Fruit fly (Drosophila melanogaster) whole organism, embryonic: Measurements from ENCODE around the gene CG31454.

Source experiments
- Antp ChIP-seq: fragments of 200-800 bp; sonication (Bioruptor generic); optimal IDR thresholded peaks from 3 replicates; lab custom pipeline; 2016; ENCODE audit warnings: missing biosample characterization, missing genetic modification characterization
- Atf-2 ChIP-seq: fragments of 200-800 bp; sonication (Bioruptor generic); optimal IDR thresholded peaks from 2 replicates; lab custom pipeline; 2016; ENCODE audit warnings: missing biosample characterization, missing genetic modification characterization
- BEAF-32 ChIP-seq: fragments of 200-800 bp; sonication (Bioruptor generic); optimal IDR thresholded peaks from 3 replicates; lab custom pipeline; 2017; ENCODE audit warnings: missing biosample characterization, missing genetic modification characterization, mild to moderate bottlenecking, moderate library complexity, missing genetic modification reagents
- C15 ChIP-seq: fragments of 200-800 bp; sonication (Bioruptor generic); IDR thresholded peaks from 3 replicates; pipeline ENCODE4 v1.3.6; 2022; ENCODE audit warnings: missing biosample characterization, missing genetic modification characterization
- CG11247 ChIP-seq: fragments of 200-800 bp; sonication (Bioruptor generic); IDR thresholded peaks from 2 replicates; pipeline ENCODE4 v1.3.6; 2022; ENCODE audit warnings: missing biosample characterization, missing genetic modification characterization
- CG11456 ChIP-seq: fragments of 200-800 bp; sonication (Bioruptor generic); IDR thresholded peaks from 3 replicates; pipeline ENCODE4 v1.3.6; 2022; ENCODE audit warnings: missing biosample characterization, missing genetic modification characterization
- CG12104 ChIP-seq: fragments of 200-800 bp; sonication (Bioruptor generic); optimal IDR thresholded peaks from 3 replicates; lab custom pipeline; 2016; ENCODE audit warnings: missing biosample characterization, missing genetic modification characterization
- CG1233 ChIP-seq: fragments of 200-800 bp; sonication (Bioruptor generic); optimal IDR thresholded peaks from 4 replicates; lab custom pipeline; 2018; ENCODE audit warnings: missing biosample characterization, mild to moderate bottlenecking, missing genetic modification characterization
- CG12769 ChIP-seq: fragments of 200-800 bp; sonication (Bioruptor generic); optimal IDR thresholded peaks from 2 replicates; lab custom pipeline; 2019; ENCODE audit warnings: missing biosample characterization, mild to moderate bottlenecking, missing genetic modification characterization, moderate library complexity
- CG15601 ChIP-seq: fragments of 200-800 bp; sonication (Bioruptor generic); optimal IDR thresholded peaks from 3 replicates; lab custom pipeline; 2019; ENCODE audit warnings: missing biosample characterization, mild to moderate bottlenecking, missing genetic modification characterization, moderate library complexity
- CG18262 ChIP-seq: fragments of 200-800 bp; optimal IDR thresholded peaks from 3 replicates; lab custom pipeline; 2019; ENCODE audit warnings: missing biosample characterization, mild to moderate bottlenecking, missing genetic modification characterization, moderate library complexity
- CG2875 ChIP-seq: fragments of 200-800 bp; sonication (Bioruptor generic); optimal IDR thresholded peaks from 2 replicates; lab custom pipeline; 2017; ENCODE audit warnings: missing biosample characterization, mild to moderate bottlenecking, missing genetic modification characterization, missing genetic modification reagents
- CG31388 ChIP-seq: fragments of 200-800 bp; sonication (Bioruptor generic); optimal IDR thresholded peaks from 2 replicates; lab custom pipeline; 2016; ENCODE audit warnings: missing biosample characterization, missing genetic modification characterization
- CG32532 ChIP-seq: fragments of 200-800 bp; sonication (Bioruptor generic); IDR thresholded peaks from 2 replicates; pipeline ENCODE4 v1.3.6; 2022; ENCODE audit warnings: missing biosample characterization, missing genetic modification characterization
- CG33557 ChIP-seq: fragments of 200-800 bp; sonication (Bioruptor generic); optimal IDR thresholded peaks from 2 replicates; lab custom pipeline; 2019; ENCODE audit warnings: missing biosample characterization, mild to moderate bottlenecking, missing genetic modification characterization, moderate library complexity
- CG34422 ChIP-seq: fragments of 200-800 bp; sonication (Bioruptor generic); IDR thresholded peaks from 3 replicates; pipeline ENCODE4 v1.3.6; 2022; ENCODE audit warnings: missing biosample characterization, missing genetic modification characterization
- CG3726 ChIP-seq: fragments of 200-800 bp; sonication (Bioruptor generic); IDR thresholded peaks from 3 replicates; pipeline ENCODE4, ENCODE4 v1.3.6; 2022; ENCODE audit warnings: missing biosample characterization, missing genetic modification characterization
- CG4820 ChIP-seq: fragments of 200-800 bp; sonication (Bioruptor generic); optimal IDR thresholded peaks from 3 replicates; lab custom pipeline; 2016; ENCODE audit warnings: missing biosample characterization, missing genetic modification characterization
- CG7357 ChIP-seq: fragments of 200-800 bp; sonication (Bioruptor generic); IDR thresholded peaks from 3 replicates; pipeline ENCODE4 v1.3.6; 2022; ENCODE audit warnings: missing biosample characterization, missing genetic modification characterization
- CG9797 ChIP-seq: fragments of 200-800 bp; sonication (Bioruptor generic); optimal IDR thresholded peaks from 3 replicates; lab custom pipeline; 2018; ENCODE audit warnings: missing biosample characterization, mild to moderate bottlenecking, missing genetic modification characterization
- D19B ChIP-seq: fragments of 200-800 bp; sonication (Bioruptor generic); optimal IDR thresholded peaks from 2 replicates; lab custom pipeline; 2017; ENCODE audit warnings: missing biosample characterization, mild to moderate bottlenecking, missing genetic modification characterization
- Ets97D ChIP-seq: fragments of 200-800 bp; sonication (Bioruptor generic); optimal IDR thresholded peaks from 3 replicates; lab custom pipeline; 2016; ENCODE audit warnings: missing biosample characterization, missing genetic modification characterization
- Hey ChIP-seq: fragments of 200-800 bp; sonication (Bioruptor generic); optimal IDR thresholded peaks from 3 replicates; lab custom pipeline; 2018; ENCODE audit warnings: missing biosample characterization, mild to moderate bottlenecking, missing genetic modification characterization
- Lhr ChIP-seq: fragments of 200-800 bp; sonication (Bioruptor generic); optimal IDR thresholded peaks from 3 replicates; lab custom pipeline; 2017; ENCODE audit warnings: mild to moderate bottlenecking, missing biosample characterization, missing genetic modification reagents, missing genetic modification characterization
- NfI ChIP-seq: fragments of 200-800 bp; sonication (Bioruptor generic); optimal IDR thresholded peaks from 3 replicates; lab custom pipeline; 2018; ENCODE audit warnings: missing biosample characterization, mild to moderate bottlenecking, missing genetic modification characterization, moderate library complexity
- Ptx1 ChIP-seq: fragments of 200-800 bp; sonication (Bioruptor generic); IDR thresholded peaks from 2 replicates; pipeline ENCODE4 v1.3.6; 2022; ENCODE audit warnings: missing biosample characterization, missing genetic modification characterization
- Sin3A ChIP-seq: fragments of >200 bp; optimal IDR thresholded peaks from 2 replicates; lab custom pipeline; 2018
- TFAM ChIP-seq: fragments of 200-800 bp; sonication (Bioruptor generic); optimal IDR thresholded peaks from 2 replicates; lab custom pipeline; 2017; ENCODE audit warnings: missing biosample characterization, missing genetic modification characterization, inconsistent platforms
- Xrp1 ChIP-seq: fragments of 200-800 bp; sonication (Bioruptor generic); IDR thresholded peaks from 2 replicates; pipeline ENCODE4 v1.3.6; 2022; ENCODE audit warnings: missing biosample characterization, missing genetic modification characterization
- ab ChIP-seq: fragments of 200-800 bp; sonication (Bioruptor generic); optimal IDR thresholded peaks from 2 replicates; lab custom pipeline; 2016; ENCODE audit warnings: missing biosample characterization, missing genetic modification characterization
- ac ChIP-seq: fragments of 200-800 bp; sonication (Bioruptor generic); optimal IDR thresholded peaks from 3 replicates; lab custom pipeline; 2017; ENCODE audit warnings: missing biosample characterization, mild to moderate bottlenecking, missing genetic modification characterization
- chif ChIP-seq, 2 experiments: fragments of 200-800 bp; sonication (Bioruptor generic); optimal IDR thresholded peaks; 3 replicates each; lab custom pipeline; 2016; ENCODE audit warnings: missing biosample characterization in 2 of 2, missing genetic modification characterization in 2 of 2
- chn ChIP-seq: fragments of 200-800 bp; sonication (Bioruptor generic); optimal IDR thresholded peaks from 2 replicates; lab custom pipeline; 2016; ENCODE audit warnings: missing biosample characterization, missing genetic modification characterization
- crol ChIP-seq: fragments of 200-800 bp; sonication (Bioruptor generic); IDR thresholded peaks from 2 replicates; pipeline ENCODE4 v1.3.6; 2022; ENCODE audit warnings: missing biosample characterization, missing genetic modification characterization
- fd3F ChIP-seq: fragments of 200-800 bp; sonication (Bioruptor generic); optimal IDR thresholded peaks from 2 replicates; lab custom pipeline; 2018; ENCODE audit warnings: missing biosample characterization, mild to moderate bottlenecking, missing genetic modification characterization, moderate library complexity
- gce ChIP-seq: fragments of 200-800 bp; sonication (Bioruptor generic); IDR thresholded peaks from 3 replicates; pipeline ENCODE4 v1.3.6; 2022; ENCODE audit warnings: missing biosample characterization, missing genetic modification characterization
- gem ChIP-seq: fragments of 200-800 bp; sonication (Bioruptor generic); optimal IDR thresholded peaks from 2 replicates; lab custom pipeline; 2019; ENCODE audit warnings: missing biosample characterization, mild to moderate bottlenecking, missing genetic modification characterization, moderate library complexity
- grau ChIP-seq: fragments of 200-800 bp; optimal IDR thresholded peaks from 3 replicates; lab custom pipeline; 2019; ENCODE audit warnings: missing biosample characterization, mild to moderate bottlenecking, missing genetic modification characterization, moderate library complexity
- grn ChIP-seq: fragments of 200-800 bp; sonication (Bioruptor generic); optimal IDR thresholded peaks from 3 replicates; lab custom pipeline; 2017; ENCODE audit warnings: missing biosample characterization, missing genetic modification characterization
- ham ChIP-seq: fragments of 200-800 bp; sonication (Bioruptor generic); IDR thresholded peaks from 2 replicates; pipeline ENCODE4 v1.3.6; 2022; ENCODE audit warnings: missing biosample characterization, missing genetic modification characterization
- hb ChIP-seq: fragments of 200-800 bp; sonication (Bioruptor generic); IDR thresholded peaks from 3 replicates; pipeline ENCODE4 v1.3.6; 2022; ENCODE audit warnings: missing biosample characterization, missing genetic modification characterization; ENCODE audit not compliant: partially characterized antibody
- her ChIP-seq: fragments of 200-800 bp; sonication (Bioruptor generic); optimal IDR thresholded peaks from 2 replicates; lab custom pipeline; 2016; ENCODE audit warnings: missing biosample characterization, missing genetic modification characterization
- knrl ChIP-seq: fragments of 200-800 bp; sonication (Bioruptor generic); IDR thresholded peaks from 3 replicates; pipeline ENCODE4 v1.3.6; 2022; ENCODE audit warnings: missing biosample characterization, missing genetic modification characterization; ENCODE audit not compliant: partially characterized antibody
- pnt ChIP-seq: fragments of 200-800 bp; sonication (Bioruptor generic); optimal IDR thresholded peaks from 3 replicates; lab custom pipeline; 2016; ENCODE audit warnings: missing biosample characterization, missing genetic modification characterization
- ranshi ChIP-seq: fragments of 200-800 bp; sonication (Bioruptor generic); IDR thresholded peaks from 2 replicates; pipeline ENCODE4 v1.3.6; 2022; ENCODE audit warnings: missing biosample characterization, missing genetic modification characterization
- sc ChIP-seq, 3 experiments: fragments of >200 bp in 2 of 3; fragments of 200-800 bp in 1 of 3; sonication (Bioruptor generic) in 1 of 3; optimal IDR thresholded peaks; 2 replicates in 2 of 3; 3 replicates in 1 of 3; lab custom pipeline; 2017; ENCODE audit warnings: mild to moderate bottlenecking in 1 of 3, missing biosample characterization in 1 of 3, missing genetic modification characterization in 1 of 3, missing genetic modification reagents in 1 of 3
- sens-2 ChIP-seq: fragments of 200-800 bp; sonication (Bioruptor generic); IDR thresholded peaks from 2 replicates; pipeline ENCODE4 v1.3.6; 2022; ENCODE audit warnings: missing biosample characterization, missing genetic modification characterization
- sug ChIP-seq: fragments of 200-800 bp; optimal IDR thresholded peaks from 2 replicates; lab custom pipeline; 2019; ENCODE audit warnings: missing biosample characterization, mild to moderate bottlenecking, missing genetic modification characterization, moderate library complexity
- trem ChIP-seq: fragments of 200-800 bp; optimal IDR thresholded peaks from 3 replicates; lab custom pipeline; 2019; ENCODE audit warnings: missing biosample characterization, mild to moderate bottlenecking, missing genetic modification characterization, moderate library complexity
- trh ChIP-seq: fragments of 200-800 bp; sonication (Bioruptor generic); optimal IDR thresholded peaks from 2 replicates; lab custom pipeline; 2016; ENCODE audit warnings: missing biosample characterization, missing genetic modification characterization
- tx ChIP-seq: fragments of 200-800 bp; sonication (Bioruptor generic); optimal IDR thresholded peaks from 2 replicates; lab custom pipeline; 2016; ENCODE audit warnings: missing biosample characterization, missing genetic modification characterization
- unpg ChIP-seq: fragments of 200-800 bp; sonication (Bioruptor generic); optimal IDR thresholded peaks from 3 replicates; lab custom pipeline; 2018; ENCODE audit warnings: missing biosample characterization, mild to moderate bottlenecking, missing genetic modification characterization, moderate library complexity
- wek ChIP-seq: fragments of 200-800 bp; sonication (Bioruptor generic); optimal IDR thresholded peaks from 3 replicates; lab custom pipeline; 2018; ENCODE audit warnings: missing biosample characterization, mild to moderate bottlenecking, missing genetic modification characterization, moderate library complexity

CG31454 gene

dm6 chr3R:8517752-8518185 lies 3.7 kb upstream of the CG31454 start, which contains the start of gene CG11737 (continued):
- TF ChIP-seq D19B (GFP tag; lab: Kevin White, UChicago) (no peak), CG32532 (GFP tag; lab: Robert Waterston, UW) (peak; percentile 6; the same call in 1 of the 2 replicates), Ptx1 (GFP tag; lab: Robert Waterston, UW) (no peak), CG31388 (GFP tag; lab: Kevin White, UChicago) (no peak), grau (no peak), ac (no peak), Atf-2 (no peak), BEAF-32 (GFP tag; lab: Kevin White, UChicago) (peak; percentile 54), CG15601 (tag; lab: Kevin White, UChicago) (no peak), gem (no peak), NfI (no peak), hb (GFP tag; lab: Robert Waterston, UW) (peak; percentile 71), TFAM (GFP tag; lab: Kevin White, UChicago) (no peak), Antp (GFP tag; lab: Kevin White, UChicago) (peak; percentile 31), tx (GFP tag; lab: Kevin White, UChicago) (no peak), gce (no peak), ham (GFP tag; lab: Robert Waterston, UW) (no peak), Ets97D (GFP tag; lab: Kevin White, UChicago) (peak; percentile 20), Xrp1 (no peak), wek (GFP tag; lab: Kevin White, UChicago) (no peak), CG4820 (no peak), Lhr (GFP tag; lab: Kevin White, UChicago) (no peak), ranshi (GFP tag; lab: Robert Waterston, UW) (no peak), sens-2 (no peak), CG11456 (GFP tag; lab: Robert Waterston, UW) (no peak), crol (GFP tag; lab: Robert Waterston, UW) (peak; percentile 89), knrl (peak; percentile 46), trem (tag; lab: Kevin White, UChicago) (peak; percentile 36), Hey (tag; lab: Kevin White, UChicago) (no peak), CG9797 (no peak), CG33557 (no peak), C15 (GFP tag; lab: Robert Waterston, UW) (no peak), CG1233 (GFP tag; lab: Kevin White, UChicago) (no peak), pnt (GFP tag; lab: Kevin White, UChicago) (no peak)

- TF ChIP-seq chif (GFP tag; optimal IDR thresholded peaks at IDR 0.05; lab: Kevin White, UChicago) (no peak), chn (GFP tag; lab: Kevin White, UChicago) (no peak), her (GFP tag; lab: Kevin White, UChicago) (no peak), trh (GFP tag; lab: Kevin White, UChicago) (no peak), Xrp1 (no peak), fd3F (GFP tag; lab: Kevin White, UChicago) (no peak), CG7357 (GFP tag; lab: Robert Waterston, UW) (no peak), unpg (no peak), CG34422 (GFP tag; lab: Robert Waterston, UW) (no peak), Sin3A (no peak), CG12104 (GFP tag; lab: Kevin White, UChicago) (no peak), CG18262 (no peak), CG12769 (tag; lab: Kevin White, UChicago) (peak; percentile 33), sc (optimal IDR thresholded peaks at IDR 0.05; lab: Kevin White, UChicago) (no peak), sc (GFP tag; optimal IDR thresholded peaks at IDR 0.05; lab: Kevin White, UChicago) (no peak), sug (peak; percentile 81), CG11247 (GFP tag; lab: Robert Waterston, UW) (no peak), CG3726 (GFP tag; lab: Robert Waterston, UW) (no peak), ab (GFP tag; lab: Kevin White, UChicago) (no peak), grn (peak; percentile 16), CG2875 (GFP tag; lab: Kevin White, UChicago) (no peak)
These were observed 2.8 kb upstream of the CG31454 start for dm6 chr3R:8518565-8519154.
